Fruit fly (Drosophila melanogaster) whole organism: ENCODE results near the gene CG34307.

Experiments used
- CG8478 ChIP-seq: fragments of >200 bp; optimal IDR thresholded peaks from 2 replicates; lab custom pipeline; 2018; ENCODE audit warnings: inconsistent platforms
- EcR ChIP-seq, 2 experiments: fragments of >200 bp; optimal IDR thresholded peaks; 2 replicates each; lab custom pipeline; 2017; ENCODE audit warnings: missing biosample characterization in 2 of 2, missing genetic modification characterization in 2 of 2, missing genetic modification reagents in 2 of 2
- pan ChIP-seq: fragments of >200 bp; optimal IDR thresholded peaks from 2 replicates; lab custom pipeline; 2017
- psq ChIP-seq: fragments of >200 bp; optimal IDR thresholded peaks from 2 replicates; lab custom pipeline; 2017
- usp ChIP-seq: fragments of >200 bp; optimal IDR thresholded peaks from 2 replicates; lab custom pipeline; 2017; ENCODE audit warnings: missing biosample characterization, missing genetic modification characterization, mixed read lengths

- TF ChIP-seq CG8478: no peak
- TF ChIP-seq psq: no peak
- TF ChIP-seq EcR (GFP tag; optimal IDR thresholded peaks at IDR 0.05; lab: Kevin White, UChicago): no peak
- no peak for TF ChIP-seq usp (GFP tag; lab: Kevin White, UChicago)
- no peak for TF ChIP-seq pan
Observed at dm6 chr3R:11945450-11946317, 48.3 kb downstream of the CG34307 start.
